Worm (Caenorhabditis elegans): ENCODE results near the gene pah-1.

pah-1 gene

DNA sequence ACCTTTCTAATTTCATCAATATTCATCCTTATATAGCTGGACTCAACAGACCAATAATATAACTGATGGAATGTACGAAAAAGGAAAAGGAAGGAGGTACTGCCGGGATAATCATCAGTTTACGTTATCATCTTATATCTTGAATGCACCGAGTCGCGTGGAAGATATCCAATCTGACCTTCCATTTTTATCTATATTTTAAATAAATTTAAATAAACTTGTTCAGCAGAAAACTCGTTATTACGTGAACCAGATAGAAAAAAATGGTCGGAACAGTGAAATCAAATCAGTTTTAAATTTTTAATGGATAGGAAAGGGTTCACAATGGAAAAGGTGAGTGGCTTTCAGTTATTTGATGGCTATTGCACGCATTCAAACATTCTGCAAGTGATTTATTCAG is at the start of gene pah-1:
Gene pah-1 (minus strand): TSS at position 101 of the 400 bp plus-strand sequence.
- no peak for TF ChIP-seq ztf-11 (tag; optimal IDR thresholded peaks at IDR 0.05)
- no peak for TF ChIP-seq mes-2 (tag; optimal IDR thresholded peaks at IDR 0.05; ENCODE audit: poor library complexity, severe bottlenecking)
- TF ChIP-seq hif-1 (tag; optimal IDR thresholded peaks at IDR 0.05), result no peak

DNA sequence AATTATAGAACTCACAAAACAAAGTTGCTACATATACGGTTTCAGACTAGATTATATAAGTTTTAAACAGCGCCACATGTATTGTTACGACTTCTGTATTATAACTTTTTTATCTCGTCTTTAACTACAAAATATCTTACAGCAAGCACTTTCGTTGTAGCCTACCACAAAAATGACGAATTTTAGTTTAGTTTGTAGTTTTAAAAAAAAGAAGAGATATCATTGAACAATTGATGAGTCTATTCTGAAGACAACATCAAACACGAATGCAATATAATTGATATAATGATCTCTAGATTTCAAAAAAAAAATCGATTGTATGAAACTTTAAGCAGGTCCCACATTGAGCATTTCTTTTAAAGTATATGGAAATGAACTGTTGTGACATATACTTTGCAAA is 47.4 kb upstream of the pah-1 start:
- TF ChIP-seq nhr-28 (tag; optimal IDR thresholded peaks at IDR 0.05) (peak; percentile 94), tra-1 (GFP tag; IDR thresholded peaks at IDR 0.05) (no peak), aha-1 (tag) (peak; percentile 99)

DNA sequence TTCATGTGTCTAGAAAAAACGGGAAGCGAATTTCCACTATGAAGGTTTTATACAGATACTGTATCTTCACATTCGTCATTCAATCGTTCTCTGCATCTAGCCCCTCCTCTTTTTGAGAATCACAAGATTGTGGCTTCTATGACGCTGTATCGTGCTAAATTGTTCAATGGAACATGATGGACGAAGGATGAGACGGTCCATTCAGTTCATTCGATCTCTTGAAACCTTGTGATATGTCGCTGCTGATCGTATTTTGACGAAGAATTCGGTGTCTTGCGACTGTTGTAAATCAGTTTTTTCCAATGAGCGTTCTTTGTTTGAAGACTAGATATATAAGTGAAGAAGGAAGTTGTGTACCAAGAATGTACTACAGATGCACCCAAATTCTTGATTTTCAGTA is 46.9 kb upstream of the pah-1 start:
- TF ChIP-seq ztf-7 (tag; optimal IDR thresholded peaks at IDR 0.05), result no peak
- peak; percentile 88 for TF ChIP-seq hlh-11 (tag; optimal IDR thresholded peaks at IDR 0.05)
- peak; percentile 29 for TF ChIP-seq mes-2 (tag; optimal IDR thresholded peaks at IDR 0.05; ENCODE audit: poor library complexity, severe bottlenecking)
- no peak for TF ChIP-seq fos-1 (tag; optimal IDR thresholded peaks at IDR 0.05)
- peak; percentile 90 for TF ChIP-seq hlh-30 (tag; optimal IDR thresholded peaks at IDR 0.05; ENCODE audit: insufficient read depth)
- no peak for TF ChIP-seq vab-7 (GFP tag; IDR thresholded peaks at IDR 0.05)
- peak; percentile 90 for TF ChIP-seq nhr-28 (tag; optimal IDR thresholded peaks at IDR 0.05)
- peak in 1 of 2 experiments; percentile 100 for TF ChIP-seq unc-62 (GFP tag; optimal IDR thresholded peaks at IDR 0.05 in 1 of 2)
- no peak for TF ChIP-seq unc-62 (tag; optimal IDR thresholded peaks at IDR 0.05)
- peak in 1 of 2 experiments; percentile 79 for TF ChIP-seq mdl-1 (tag; optimal IDR thresholded peaks at IDR 0.05)
- peak; percentile 97 for TF ChIP-seq nhr-48 (tag; optimal IDR thresholded peaks at IDR 0.05)
- peak; percentile 92 for TF ChIP-seq aha-1 (tag)
- TF ChIP-seq nhr-10 (tag; optimal IDR thresholded peaks at IDR 0.05), result peak; percentile 86
- no peak for TF ChIP-seq sdz-12 (GFP tag; optimal IDR thresholded peaks at IDR 0.05)
- 0 out of 2 replicates have a peak, but pooled peaks have one; percentile 21 for TF ChIP-seq ceh-20 (GFP tag; IDR thresholded peaks at IDR 0.05)
- TF ChIP-seq unc-39 (tag; optimal IDR thresholded peaks at IDR 0.05), result no peak
- TF ChIP-seq mxl-3 (GFP tag; optimal IDR thresholded peaks at IDR 0.05), result no peak
- TF ChIP-seq spr-1 (tag; optimal IDR thresholded peaks at IDR 0.05), result no peak
- TF ChIP-seq lsy-2 (tag; optimal IDR thresholded peaks at IDR 0.05), result peak; percentile 7 to 50
- no peak for TF ChIP-seq D1046.2 (GFP tag; IDR thresholded peaks at IDR 0.05)
- peak; percentile 18 for TF ChIP-seq nhr-11 (tag; optimal IDR thresholded peaks at IDR 0.05)
- peak; percentile 40 for TF ChIP-seq cey-2 (tag; optimal IDR thresholded peaks at IDR 0.05; ENCODE audit: borderline replicate concordance, insufficient read depth)

DNA sequence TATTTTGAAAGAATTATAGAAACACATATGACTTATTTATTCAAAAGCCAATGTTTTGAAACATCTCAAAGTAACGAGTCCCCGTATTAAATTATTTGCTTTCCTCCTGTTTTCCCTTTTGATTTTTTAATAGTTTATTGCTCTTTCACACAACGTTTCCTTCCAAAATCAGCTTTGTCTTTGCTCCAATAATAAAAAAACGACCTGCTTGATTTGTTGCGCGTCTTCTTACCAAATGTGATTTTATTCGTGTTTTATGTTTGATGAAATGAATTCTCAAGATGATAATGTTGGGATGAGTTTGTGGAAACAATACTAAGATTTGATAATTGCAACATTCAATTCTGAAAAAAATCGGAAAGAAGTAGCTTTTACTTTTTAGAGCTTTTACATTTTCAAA is 45.5 kb upstream of the pah-1 start:
- TF ChIP-seq fkh-10 (GFP tag; optimal IDR thresholded peaks at IDR 0.05) (no peak), T26A8.4 (GFP tag; IDR thresholded peaks at IDR 0.05) (peak; percentile 12), ztf-11 (tag; optimal IDR thresholded peaks at IDR 0.05) (no peak), F44E2.7 (GFP tag; IDR thresholded peaks at IDR 0.05) (no peak), Y5F2A.4 (GFP tag; optimal IDR thresholded peaks at IDR 0.05) (no peak), nhr-28 (tag; optimal IDR thresholded peaks at IDR 0.05) (peak; percentile 29), lin-38 (GFP tag; IDR thresholded peaks at IDR 0.05) (no peak), ceh-44 (GFP tag; IDR thresholded peaks at IDR 0.05) (no peak), snpc-1.2 (GFP tag; IDR thresholded peaks at IDR 0.05) (0 out of 2 replicates have a peak, but pooled peaks have one; percentile 26), madf-9 (GFP tag; conservative IDR thresholded peaks at IDR 0.05) (no peak), lin-15B (tag; optimal IDR thresholded peaks at IDR 0.05) (no peak), F37D6.2 (tag; optimal IDR thresholded peaks at IDR 0.05) (no peak), mep-1 (tag; optimal IDR thresholded peaks at IDR 0.05) (no peak), unc-62 (GFP tag; optimal IDR thresholded peaks at IDR 0.05 in 1 of 2) (peak in 1 of 2 experiments; percentile 91), unc-62 (tag; optimal IDR thresholded peaks at IDR 0.05) (no peak), pha-4 (GFP tag; IDR thresholded peaks at IDR 0.05) (no peak), pha-4 (tag; optimal IDR thresholded peaks at IDR 0.05) (no peak), T20F7.1 (GFP tag; optimal IDR thresholded peaks at IDR 0.05) (no peak), F10B5.3 (tag; optimal IDR thresholded peaks at IDR 0.05) (no peak), D1046.2 (GFP tag; IDR thresholded peaks at IDR 0.05) (no peak), hmg-1.1 (GFP tag; IDR thresholded peaks at IDR 0.05) (no peak), nhr-237 (tag; optimal IDR thresholded peaks at IDR 0.05) (no peak), spr-3 (GFP tag; optimal IDR thresholded peaks at IDR 0.05) (no peak)
